Worm (Caenorhabditis elegans) whole organism, L1 larva: ENCODE measurements around the gene Y41D4B.15.

Experiments
- C16A3.4 ChIP-seq: fragments of 150-350 bp; optimal IDR thresholded peaks from 2 replicates; lab custom pipeline; 2014; ENCODE audit warnings: missing biosample characterization, missing genetic modification characterization
- aha-1 ChIP-seq: fragments of 150-350 bp; optimal IDR thresholded peaks from 2 replicates; lab custom pipeline; 2014; ENCODE audit warnings: missing biosample characterization, missing genetic modification characterization
- ceh-88 ChIP-seq: fragments of 200-800 bp; sonication (Bioruptor generic); IDR thresholded peaks from 2 replicates; pipeline ENCODE4 v1.3.6; 2022; ENCODE audit warnings: missing genetic modification characterization, missing compliant biosample characterization
- ceh-90 ChIP-seq: sonication (generic microtip); optimal IDR thresholded peaks from 2 replicates; lab custom pipeline; 2016; ENCODE audit warnings: missing genetic modification characterization, missing compliant biosample characterization
- ces-1 ChIP-seq: fragments of 150-350 bp; optimal IDR thresholded peaks from 2 replicates; lab custom pipeline; 2014; ENCODE audit warnings: missing biosample characterization, missing genetic modification reagents, missing genetic modification characterization
- dpl-1 ChIP-seq, 3 experiments: fragments of 150-350 bp in 2 of 3; sonication (generic microtip) in 1 of 3; optimal IDR thresholded peaks; 2 replicates each; lab custom pipeline; 2014 to 2017; ENCODE audit warnings: missing biosample characterization in 3 of 3, missing genetic modification characterization in 3 of 3, missing genetic modification reagents in 3 of 3
- efl-1 ChIP-seq, 4 experiments: fragments of 150-350 bp; optimal IDR thresholded peaks in 3 of 4; peaks in 1 of 4; 1 replicate in 1 of 4; 2 replicates in 3 of 4; lab custom pipeline; 2014; ENCODE audit warnings: missing biosample characterization in 2 of 4, missing genetic modification characterization in 2 of 4, missing genetic modification reagents in 2 of 4
- egl-13 ChIP-seq: sonication (generic microtip); optimal IDR thresholded peaks from 2 replicates; lab custom pipeline; 2016; ENCODE audit warnings: missing genotype, missing genetic modification reagents, missing genetic modification characterization, missing compliant biosample characterization
- elt-2 ChIP-seq: sonication (generic microtip); optimal IDR thresholded peaks from 2 replicates; lab custom pipeline; 2016; ENCODE audit warnings: missing genetic modification characterization, mild to moderate bottlenecking, inconsistent platforms, missing compliant biosample characterization, missing genetic modification reagents
- elt-3 ChIP-seq, 6 experiments: fragments of 150-350 bp in 1 of 6; sonication (generic microtip); optimal IDR thresholded peaks; 2 replicates each; lab custom pipeline; 2017 to 2018; ENCODE audit warnings: missing biosample characterization in 6 of 6, missing genetic modification characterization in 6 of 6, inconsistent platforms in 1 of 6
- ets-5 ChIP-seq: fragments of 200-800 bp; sonication (Bioruptor generic); IDR thresholded peaks from 2 replicates; pipeline ENCODE4 v1.3.6; 2022; ENCODE audit warnings: missing genetic modification characterization, missing compliant biosample characterization
- fkh-8 ChIP-seq: sonication (generic microtip); optimal IDR thresholded peaks from 2 replicates; lab custom pipeline; 2016; ENCODE audit warnings: mild to moderate bottlenecking, missing genetic modification characterization, missing compliant biosample characterization
- fos-1 ChIP-seq: fragments of 150-350 bp; optimal IDR thresholded peaks from 2 replicates; lab custom pipeline; 2014; ENCODE audit warnings: missing biosample characterization, missing genetic modification characterization
- hlh-4 ChIP-seq: sonication (generic microtip); optimal IDR thresholded peaks from 2 replicates; lab custom pipeline; 2016; ENCODE audit warnings: mild to moderate bottlenecking, missing genetic modification characterization, missing compliant biosample characterization
- isw-1 ChIP-seq: fragments of 200-800 bp; sonication (Bioruptor generic); IDR thresholded peaks from 2 replicates; pipeline ENCODE4 v1.3.6; 2022; ENCODE audit warnings: missing genetic modification characterization, missing compliant biosample characterization
- jun-1 ChIP-seq: fragments of 150-350 bp; optimal IDR thresholded peaks from 2 replicates; lab custom pipeline; 2014; ENCODE audit warnings: missing biosample characterization, missing genetic modification reagents, missing genetic modification characterization
- lin-13 ChIP-seq: fragments of 150-350 bp; optimal IDR thresholded peaks from 2 replicates; lab custom pipeline; 2014; ENCODE audit warnings: missing biosample characterization, missing genetic modification reagents, missing genetic modification characterization
- lin-35 ChIP-seq, 2 experiments: fragments of 150-350 bp; optimal IDR thresholded peaks; 2 replicates each; lab custom pipeline; 2014; ENCODE audit warnings: missing biosample characterization in 2 of 2, missing genetic modification characterization in 2 of 2, missing genetic modification reagents in 2 of 2
- lsy-2 ChIP-seq, 2 experiments: fragments of 150-350 bp; optimal IDR thresholded peaks; 2 replicates each; lab custom pipeline; 2014; ENCODE audit warnings: missing biosample characterization in 2 of 2, missing genetic modification characterization in 2 of 2
- nhr-11 ChIP-seq: fragments of 150-350 bp; optimal IDR thresholded peaks from 2 replicates; lab custom pipeline; 2014; ENCODE audit warnings: missing biosample characterization, missing genetic modification characterization
- nhr-84 ChIP-seq: sonication (generic microtip); optimal IDR thresholded peaks from 2 replicates; lab custom pipeline; 2017; ENCODE audit warnings: missing biosample characterization, missing genetic modification characterization
- nhr-85 ChIP-seq: sonication (generic microtip); peaks from one replicate; lab custom pipeline; 2016; ENCODE audit warnings: missing genetic modification characterization, inconsistent platforms, missing compliant biosample characterization
- nhr-90 ChIP-seq: sonication (generic microtip); optimal IDR thresholded peaks from 2 replicates; lab custom pipeline; 2016; ENCODE audit warnings: mild to moderate bottlenecking, missing genetic modification characterization, missing compliant biosample characterization; ENCODE audit not compliant: poor library complexity
- pag-3 ChIP-seq: sonication (generic microtip); optimal IDR thresholded peaks from 2 replicates; lab custom pipeline; 2017; ENCODE audit warnings: missing genetic modification characterization, mild to moderate bottlenecking, missing compliant biosample characterization, antibody characterized with exemption, borderline replicate concordance; ENCODE audit not compliant: insufficient read depth
- pax-3 ChIP-seq: fragments of 200-800 bp; sonication (Bioruptor generic); optimal IDR thresholded peaks from 2 replicates; lab custom pipeline; 2018; ENCODE audit warnings: mild to moderate bottlenecking, missing genetic modification characterization, moderate library complexity, missing compliant biosample characterization
- rnt-1 ChIP-seq: sonication (generic microtip); optimal IDR thresholded peaks from 2 replicates; lab custom pipeline; 2016; ENCODE audit warnings: mild to moderate bottlenecking, missing genetic modification characterization, moderate library complexity, missing compliant biosample characterization
- skn-1 ChIP-seq: fragments of 150-350 bp; optimal IDR thresholded peaks from 2 replicates; lab custom pipeline; 2014; ENCODE audit warnings: missing biosample characterization, missing genetic modification characterization
- snpc-4 ChIP-seq: fragments of 150-350 bp; optimal IDR thresholded peaks from 2 replicates; lab custom pipeline; 2014; ENCODE audit warnings: missing biosample characterization, missing genetic modification characterization
- sptf-1 ChIP-seq: fragments of 150-350 bp; optimal IDR thresholded peaks from 2 replicates; lab custom pipeline; 2014; ENCODE audit warnings: missing biosample characterization, missing genetic modification characterization
- swsn-7 ChIP-seq: sonication (generic microtip); optimal IDR thresholded peaks from 2 replicates; lab custom pipeline; 2016; ENCODE audit warnings: missing genetic modification characterization, missing compliant biosample characterization
- tbx-2 ChIP-seq: sonication (generic microtip); optimal IDR thresholded peaks from 2 replicates; lab custom pipeline; 2016; ENCODE audit warnings: missing genetic modification characterization, missing compliant biosample characterization
- unc-130 ChIP-seq: fragments of 150-350 bp; optimal IDR thresholded peaks from 2 replicates; lab custom pipeline; 2017; ENCODE audit warnings: missing biosample characterization, missing genetic modification characterization, inconsistent platforms
- xbp-1 ChIP-seq: sonication (generic microtip); optimal IDR thresholded peaks from 2 replicates; lab custom pipeline; 2016; ENCODE audit warnings: missing genetic modification characterization, missing compliant biosample characterization
- zag-1 ChIP-seq: fragments of 150-350 bp; optimal IDR thresholded peaks from 2 replicates; lab custom pipeline; 2014; ENCODE audit warnings: missing biosample characterization, missing genetic modification characterization

Gene Y41D4B.15

ce11 chrIV:1597018-1597417 lies 33.1 kb downstream of the Y41D4B.15 start, which contains the start of gene ced-2:
Gene ced-2, plus strand, starts transcription at chrIV:1597318.
- no peak for TF ChIP-seq fos-1 (tag; lab: Kevin White, UChicago)
- no peak for TF ChIP-seq hlh-4
- TF ChIP-seq elt-3 (tag; optimal IDR thresholded peaks at IDR 0.05; lab: Kevin White, UChicago), result no peak
- TF ChIP-seq nhr-84 (tag; lab: Kevin White, UChicago), result no peak
- TF ChIP-seq lsy-2 (tag; optimal IDR thresholded peaks at IDR 0.05; lab: Kevin White, UChicago), result no peak
- no peak for TF ChIP-seq lin-13 (GFP tag; lab: Kevin White, UChicago)
- no peak for TF ChIP-seq unc-130 (tag; lab: Kevin White, UChicago)
- no peak for TF ChIP-seq egl-13 (tag; lab: Kevin White, UChicago)
- no peak for TF ChIP-seq snpc-4
- no peak for TF ChIP-seq jun-1 (tag; lab: Kevin White, UChicago)
- no peak for TF ChIP-seq pag-3 (tag; lab: Kevin White, UChicago)
- TF ChIP-seq nhr-11 (tag; lab: Kevin White, UChicago), result no peak
- TF ChIP-seq lin-35 (GFP tag; optimal IDR thresholded peaks at IDR 0.05; lab: Kevin White, UChicago), result no peak
- TF ChIP-seq C16A3.4 (tag; lab: Kevin White, UChicago), result no peak

ce11 chrIV:1600784-1601183 lies 36.9 kb downstream of the Y41D4B.15 start:
- TF ChIP-seq isw-1 (GFP tag; lab: Robert Waterston, UW) (no peak), dpl-1 (GFP tag; optimal IDR thresholded peaks at IDR 0.05; lab: Kevin White, UChicago) (peak in 1 of 3 experiments; percentile 4), ets-5 (GFP tag; lab: Robert Waterston, UW) (no peak), efl-1 (optimal IDR thresholded peaks at IDR 0.05; lab: Kevin White, UChicago) (peak in 1 of 2 experiments; percentile 54), efl-1 (GFP tag; optimal IDR thresholded peaks at IDR 0.05 in 1 of 2; lab: Kevin White, UChicago) (peak in 1 of 2 experiments; percentile 8), xbp-1 (tag; lab: Kevin White, UChicago) (no peak)

ce11 chrIV:1601357-1601756 lies 37.5 kb downstream of the Y41D4B.15 start, which contains the start of gene set-23:
Gene set-23, plus strand, starts transcription at chrIV:1601657.
- TF ChIP-seq nhr-85 (tag; lab: Kevin White, UChicago), result no peak
- no peak for TF ChIP-seq ces-1 (GFP tag; lab: Kevin White, UChicago)
- no peak for TF ChIP-seq xbp-1 (tag; lab: Kevin White, UChicago)
- TF ChIP-seq aha-1 (tag; lab: Kevin White, UChicago), result no peak
- no peak for TF ChIP-seq zag-1 (tag; lab: Kevin White, UChicago)
- no peak for TF ChIP-seq sptf-1 (tag; lab: Kevin White, UChicago)
- TF ChIP-seq rnt-1 (tag; lab: Kevin White, UChicago), result no peak
- TF ChIP-seq nhr-90, result no peak
- no peak for TF ChIP-seq fkh-8 (tag; lab: Kevin White, UChicago)
- no peak for TF ChIP-seq jun-1 (tag; lab: Kevin White, UChicago)
- no peak for TF ChIP-seq elt-2
- TF ChIP-seq swsn-7, result no peak
- TF ChIP-seq fos-1 (tag; lab: Kevin White, UChicago), result no peak
- TF ChIP-seq skn-1 (tag; lab: Kevin White, UChicago), result no peak
- TF ChIP-seq, all 84 proteins: peak for 0

ce11 chrIV:1602936-1603457 lies 39.1 kb downstream of the Y41D4B.15 start:
- no peak for TF ChIP-seq unc-130 (tag; lab: Kevin White, UChicago)
- TF ChIP-seq pax-3 (tag; lab: Kevin White, UChicago), result no peak
- TF ChIP-seq fkh-8 (tag; lab: Kevin White, UChicago), result no peak
- no peak for TF ChIP-seq tbx-2 (tag; lab: Kevin White, UChicago)
- TF ChIP-seq ceh-88, result no peak
- TF ChIP-seq nhr-11 (tag; lab: Kevin White, UChicago), result no peak
- TF ChIP-seq ceh-90 (tag; lab: Kevin White, UChicago), result no peak
